Fruit fly (Drosophila melanogaster): Measurements from ENCODE around the gene CG12301.

CG12301 gene

DNA sequence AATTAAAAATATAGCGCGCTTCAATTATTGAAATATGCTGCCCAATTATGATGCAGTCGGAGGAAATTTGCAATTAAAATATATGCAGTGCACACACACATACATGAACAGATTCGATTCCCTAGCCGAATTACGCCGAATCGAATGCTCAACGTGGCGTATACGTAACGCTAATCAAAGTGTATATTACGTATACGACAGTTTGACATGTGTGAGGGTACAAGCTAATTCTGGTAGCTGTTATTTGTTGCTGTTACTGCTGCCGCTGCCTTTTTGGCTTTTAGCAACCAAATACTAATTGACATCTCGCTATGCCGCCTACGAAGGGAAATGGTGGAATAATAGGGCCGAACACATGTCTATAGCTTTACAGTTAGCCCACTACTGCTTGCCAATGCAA is 46.7 kb downstream of the CG12301 start:
- TF ChIP-seq CG12605 (GFP tag; IDR thresholded peaks at IDR 0.05) (no peak), CG8159 (tag; optimal IDR thresholded peaks at IDR 0.05) (no peak), CG4496 (GFP tag; IDR thresholded peaks at IDR 0.05) (no peak), Ets98B (GFP tag; IDR thresholded peaks at IDR 0.05) (no peak), CG10348 (GFP tag; IDR thresholded peaks at IDR 0.05) (no peak), CG32121 (GFP tag; IDR thresholded peaks at IDR 0.05) (no peak), Snoo (tag; optimal IDR thresholded peaks at IDR 0.05) (no peak), CG14655 (GFP tag; optimal IDR thresholded peaks at IDR 0.05) (no peak), fd96Ca (GFP tag; IDR thresholded peaks at IDR 0.05) (no peak), CG17806 (tag; optimal IDR thresholded peaks at IDR 0.05) (no peak), gl (tag; optimal IDR thresholded peaks at IDR 0.05) (no peak), CG15710 (tag; optimal IDR thresholded peaks at IDR 0.05) (no peak), D1 (tag; optimal IDR thresholded peaks at IDR 0.05) (no peak), CG9948 (tag; optimal IDR thresholded peaks at IDR 0.05) (no peak), rn (GFP tag; IDR thresholded peaks at IDR 0.05) (no peak), EcR (GFP tag; optimal IDR thresholded peaks at IDR 0.05) (no peak), CG13204 (GFP tag; optimal IDR thresholded peaks at IDR 0.05) (no peak), Pif1B (GFP tag; optimal IDR thresholded peaks at IDR 0.05) (no peak), CG8301 (tag; optimal IDR thresholded peaks at IDR 0.05) (no peak)

DNA sequence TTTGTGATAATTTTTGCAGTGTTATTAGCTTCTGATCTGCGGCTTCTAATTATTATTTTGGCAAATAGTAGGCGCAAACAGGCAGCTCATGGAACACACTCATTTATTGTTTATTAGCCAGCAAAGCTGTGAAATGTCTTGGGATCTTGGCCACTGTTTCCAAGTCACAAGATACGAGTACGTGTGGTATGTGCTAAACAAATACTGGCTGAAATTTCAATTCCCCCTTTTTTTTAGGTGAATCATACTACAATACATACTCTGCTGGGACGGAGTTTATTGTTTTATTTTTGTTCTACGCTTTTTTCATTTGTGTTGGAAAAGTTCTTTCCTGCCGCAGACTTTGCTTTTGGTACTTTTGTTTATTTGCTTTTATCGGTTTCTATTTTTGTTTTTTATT is 50.5 kb downstream of the CG12301 start:
- TF ChIP-seq CG32121 (GFP tag; IDR thresholded peaks at IDR 0.05) (no peak), CG34367 (tag; optimal IDR thresholded peaks at IDR 0.05) (no peak), Pif1B (GFP tag; optimal IDR thresholded peaks at IDR 0.05) (no peak), rn (GFP tag; IDR thresholded peaks at IDR 0.05) (no peak), D1 (tag; optimal IDR thresholded peaks at IDR 0.05) (no peak)

DNA sequence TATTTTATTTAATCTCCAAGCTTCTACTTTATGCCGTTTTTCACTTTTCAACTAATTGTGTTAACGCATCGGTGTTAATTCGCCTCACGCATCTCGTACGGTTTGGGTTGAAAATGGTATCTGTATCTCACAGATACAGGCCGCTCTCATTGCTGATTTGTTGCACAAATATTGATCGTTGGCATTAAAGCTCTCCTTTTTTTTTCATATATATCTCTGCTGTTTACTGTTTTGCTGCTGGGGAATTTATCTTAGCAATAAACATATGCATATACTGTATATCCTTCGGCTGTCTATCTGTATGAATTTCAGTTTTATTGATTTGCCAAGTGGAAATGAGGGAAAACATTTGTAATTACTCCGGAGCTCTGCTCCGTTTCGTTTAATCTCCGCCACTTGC is 52.1 kb downstream of the CG12301 start:
- no peak for TF ChIP-seq Pif1A (GFP tag; optimal IDR thresholded peaks at IDR 0.05)
- TF ChIP-seq fd96Ca (GFP tag; IDR thresholded peaks at IDR 0.05): no peak
- TF ChIP-seq CG12605 (GFP tag; IDR thresholded peaks at IDR 0.05): no peak
- TF ChIP-seq D1 (tag; optimal IDR thresholded peaks at IDR 0.05): no peak
- no peak for TF ChIP-seq CG32121 (GFP tag; IDR thresholded peaks at IDR 0.05)
- TF ChIP-seq Pif1B (GFP tag; optimal IDR thresholded peaks at IDR 0.05): no peak
- TF ChIP-seq CG34367 (tag; optimal IDR thresholded peaks at IDR 0.05): no peak
- TF ChIP-seq CG13204 (GFP tag; optimal IDR thresholded peaks at IDR 0.05): no peak

Measured in whole organism, pupa.